Fruit fly (Drosophila melanogaster) whole organism, embryonic: ENCODE results near the gene Cp18.

Experiments used
- CG12155 ChIP-seq: fragments of 200-800 bp; sonication (Bioruptor generic); optimal IDR thresholded peaks from 3 replicates; lab custom pipeline; 2016; ENCODE audit warnings: missing biosample characterization, missing genetic modification characterization
- CG15514 ChIP-seq: fragments of 200-800 bp; sonication (Bioruptor generic); optimal IDR thresholded peaks from 3 replicates; lab custom pipeline; 2017; ENCODE audit warnings: missing biosample characterization, missing genetic modification characterization, mild to moderate bottlenecking, moderate library complexity, missing genetic modification reagents
- CG2678 ChIP-seq: fragments of 200-800 bp; sonication (Bioruptor generic); optimal IDR thresholded peaks from 3 replicates; lab custom pipeline; 2019; ENCODE audit warnings: missing biosample characterization, mild to moderate bottlenecking, missing genetic modification characterization, moderate library complexity
- CG3281 ChIP-seq: fragments of 200-800 bp; sonication (Bioruptor generic); optimal IDR thresholded peaks from 3 replicates; lab custom pipeline; 2017; ENCODE audit warnings: missing biosample characterization, mild to moderate bottlenecking, missing genetic modification characterization
- CG6791 ChIP-seq: fragments of 200-800 bp; sonication (Bioruptor generic); IDR thresholded peaks from 3 replicates; pipeline ENCODE4 v1.3.6; 2022; ENCODE audit warnings: missing biosample characterization, missing genetic modification characterization; ENCODE audit not compliant: partially characterized antibody
- CoRest ChIP-seq: fragments of 200-800 bp; sonication (Bioruptor generic); optimal IDR thresholded peaks from 3 replicates; lab custom pipeline; 2018; ENCODE audit warnings: missing biosample characterization, mild to moderate bottlenecking, missing genetic modification characterization, moderate library complexity
- Hmx ChIP-seq: fragments of 200-800 bp; sonication (Bioruptor generic); optimal IDR thresholded peaks from 2 replicates; lab custom pipeline; 2016; ENCODE audit warnings: missing biosample characterization, missing genetic modification characterization
- Rfx ChIP-seq: fragments of 200-800 bp; sonication (Bioruptor generic); IDR thresholded peaks from 2 replicates; pipeline ENCODE4 v1.3.6; 2022; ENCODE audit warnings: missing biosample characterization, missing genetic modification characterization
- sima ChIP-seq: fragments of 200-800 bp; sonication (Bioruptor generic); optimal IDR thresholded peaks from 2 replicates; lab custom pipeline; 2016; ENCODE audit warnings: missing biosample characterization, missing genetic modification characterization
- tio ChIP-seq: fragments of 200-800 bp; sonication (Bioruptor generic); optimal IDR thresholded peaks from 2 replicates; lab custom pipeline; 2017; ENCODE audit warnings: missing biosample characterization, missing genetic modification characterization, inconsistent platforms

DNA sequence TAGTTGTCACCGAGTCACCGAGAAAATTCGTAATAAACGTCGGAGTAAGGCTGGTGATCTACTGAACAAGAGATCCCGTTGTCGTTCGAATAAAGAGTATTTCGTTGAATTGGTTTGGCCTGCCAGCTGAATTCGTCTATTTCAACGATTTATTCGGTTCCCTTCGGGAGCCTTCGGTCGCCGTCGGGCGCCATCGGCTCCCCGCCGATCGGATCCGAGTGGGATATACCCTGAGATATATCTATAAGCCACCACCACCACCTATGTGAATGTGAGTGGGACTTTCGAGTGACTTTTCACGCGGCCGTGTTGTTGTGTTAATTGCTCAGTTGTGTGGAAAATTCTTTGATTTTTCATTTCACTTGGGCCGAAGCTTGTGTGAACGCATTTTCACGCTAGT is 18.6 kb downstream of the Cp18 start, which contains the start of gene Prm:
- TF ChIP-seq Rfx (GFP tag; lab: Robert Waterston, UW) = no peak
- TF ChIP-seq CG2678 (tag; lab: Kevin White, UChicago) = no peak
- no peak for TF ChIP-seq CoRest
- TF ChIP-seq tio = no peak
- no peak for TF ChIP-seq CG15514 (GFP tag; lab: Kevin White, UChicago)
- TF ChIP-seq Hmx (GFP tag; lab: Kevin White, UChicago) = no peak
- no peak for TF ChIP-seq sima
- TF ChIP-seq CG12155 (GFP tag; lab: Kevin White, UChicago) = no peak
- TF ChIP-seq CG6791 (GFP tag; lab: Robert Waterston, UW) = no peak
- TF ChIP-seq CG3281 (GFP tag; lab: Kevin White, UChicago) = no peak
